Worm (Caenorhabditis elegans): ENCODE measurements around the gene F36F12.1.

- TF ChIP-seq flt-1 (GFP tag; IDR thresholded peaks at IDR 0.05) (no peak), sea-1 (GFP tag; conservative IDR thresholded peaks at IDR 0.05) (no peak), ceh-36 (tag; optimal IDR thresholded peaks at IDR 0.05) (no peak), ama-1 (optimal IDR thresholded peaks at IDR 0.05) (no peak), tbx-11 (GFP tag; IDR thresholded peaks at IDR 0.05) (no peak), scrt-1 (GFP tag; IDR thresholded peaks at IDR 0.05) (no peak), ceh-13 (GFP tag; optimal IDR thresholded peaks at IDR 0.05) (no peak), aly-1 (tag; optimal IDR thresholded peaks at IDR 0.05) (no peak)
Observed at ce11 chrV:2151458-2151857, 48.4 kb upstream of the F36F12.1 start, which contains the start of gene srbc-24.

All from whole organism, early embryonic.